Fruit fly (Drosophila melanogaster) whole organism, wandering third instar larva: ENCODE data around the gene Mkp.

ENCODE experiments used
- CG32264 ChIP-seq: fragments of 200-800 bp; sonication (Bioruptor generic); optimal IDR thresholded peaks from 2 replicates; lab custom pipeline; 2016; ENCODE audit warnings: missing biosample characterization, missing genetic modification characterization
- CG9705 ChIP-seq: fragments of 200-800 bp; sonication (Bioruptor generic); optimal IDR thresholded peaks from 2 replicates; lab custom pipeline; 2018; ENCODE audit warnings: missing biosample characterization, mild to moderate bottlenecking, missing genetic modification characterization
- Dif ChIP-seq: fragments of 200-275, 200-300 bp; sonication (Bioruptor generic); optimal IDR thresholded peaks from 2 replicates; lab custom pipeline; 2018; ENCODE audit warnings: missing biosample characterization, missing genetic modification characterization; ENCODE audit not compliant: partially characterized antibody
- HLH106 ChIP-seq: fragments of 200-800 bp; optimal IDR thresholded peaks from 3 replicates; lab custom pipeline; 2019; ENCODE audit warnings: missing biosample characterization, mild to moderate bottlenecking, missing genetic modification characterization, moderate library complexity
- Hnf4 ChIP-seq: fragments of 200-800 bp; sonication (Bioruptor generic); optimal IDR thresholded peaks from 2 replicates; lab custom pipeline; 2016; ENCODE audit warnings: missing biosample characterization, mild to moderate bottlenecking, missing genetic modification characterization
- Hr78 ChIP-seq: fragments of >200 bp; optimal IDR thresholded peaks from 2 replicates; lab custom pipeline; 2017; ENCODE audit warnings: missing biosample characterization, missing genetic modification characterization
- Hr83 ChIP-seq: fragments of 200-300 bp; sonication (Bioruptor generic); optimal IDR thresholded peaks from 2 replicates; lab custom pipeline; 2016; ENCODE audit warnings: missing biosample characterization, mild to moderate bottlenecking, missing genetic modification characterization, moderate library complexity; ENCODE audit not compliant: poor library complexity, severe bottlenecking
- Jra ChIP-seq: sonication (Bioruptor generic); optimal IDR thresholded peaks from 2 replicates; lab custom pipeline; 2016; ENCODE audit warnings: missing biosample characterization, missing genetic modification characterization
- Mio ChIP-seq: sonication (Bioruptor generic); optimal IDR thresholded peaks from 2 replicates; lab custom pipeline; 2016; ENCODE audit warnings: missing biosample characterization, missing genetic modification characterization
- Myc ChIP-seq: fragments of >200 bp; optimal IDR thresholded peaks from 2 replicates; lab custom pipeline; 2017
- OdsH ChIP-seq: fragments of 200-800 bp; sonication (Bioruptor generic); optimal IDR thresholded peaks from 2 replicates; lab custom pipeline; 2016; ENCODE audit warnings: missing biosample characterization, mild to moderate bottlenecking, missing genetic modification characterization
- Rel ChIP-seq, 2 experiments: fragments of 200-800 bp; sonication (Bioruptor generic) in 1 of 2; optimal IDR thresholded peaks; 2 replicates in 1 of 2; 3 replicates in 1 of 2; lab custom pipeline; 2016 to 2019; ENCODE audit warnings: mild to moderate bottlenecking in 2 of 2, missing biosample characterization in 2 of 2, missing genetic modification characterization in 2 of 2, moderate library complexity in 1 of 2
- Sp1 ChIP-seq: fragments of 200-800 bp; sonication (Bioruptor generic); optimal IDR thresholded peaks from 3 replicates; lab custom pipeline; 2019; ENCODE audit warnings: missing biosample characterization, mild to moderate bottlenecking, missing genetic modification characterization, moderate library complexity
- Vsx2 ChIP-seq: fragments of 200-300, 225-300 bp; sonication (Bioruptor generic); optimal IDR thresholded peaks from 2 replicates; lab custom pipeline; 2018; ENCODE audit warnings: missing biosample characterization, missing genetic modification characterization; ENCODE audit not compliant: partially characterized antibody
- br ChIP-seq: fragments of 200-800 bp; sonication (Bioruptor generic); optimal IDR thresholded peaks from 2 replicates; lab custom pipeline; 2016; ENCODE audit warnings: missing biosample characterization, missing genetic modification characterization
- brk ChIP-seq: fragments of 200-800 bp; sonication (Bioruptor generic); optimal IDR thresholded peaks from 2 replicates; lab custom pipeline; 2016; ENCODE audit warnings: missing biosample characterization, mild to moderate bottlenecking, missing genetic modification characterization
- dmrt93B ChIP-seq: fragments of 200-800 bp; sonication (Bioruptor generic); optimal IDR thresholded peaks from 2 replicates; lab custom pipeline; 2018; ENCODE audit warnings: missing biosample characterization, mild to moderate bottlenecking, missing genetic modification characterization
- dsf ChIP-seq: sonication (Bioruptor generic); optimal IDR thresholded peaks from 2 replicates; lab custom pipeline; 2016; ENCODE audit warnings: missing biosample characterization, missing genetic modification characterization, borderline replicate concordance
- ey ChIP-seq: fragments of 200-800 bp; sonication (Bioruptor generic); optimal IDR thresholded peaks from 2 replicates; lab custom pipeline; 2016; ENCODE audit warnings: missing biosample characterization, missing genetic modification characterization
- foxo ChIP-seq, 2 experiments: fragments of 200-800 bp; sonication (Bioruptor generic); optimal IDR thresholded peaks; 2 replicates in 1 of 2; 3 replicates in 1 of 2; lab custom pipeline; 2016 to 2017; ENCODE audit warnings: missing biosample characterization in 2 of 2, missing genetic modification characterization in 2 of 2
- fru ChIP-seq: fragments of 200-800 bp; sonication (Bioruptor generic); optimal IDR thresholded peaks from 3 replicates; lab custom pipeline; 2016; ENCODE audit warnings: missing biosample characterization, mild to moderate bottlenecking, missing genetic modification characterization
- h ChIP-seq: fragments of 200-800 bp; sonication (Bioruptor generic); optimal IDR thresholded peaks from 3 replicates; lab custom pipeline; 2016; ENCODE audit warnings: missing biosample characterization, mild to moderate bottlenecking, missing genetic modification characterization
- jim ChIP-seq: fragments of 175-275, 200-325 bp; sonication (Bioruptor generic); optimal IDR thresholded peaks from 2 replicates; lab custom pipeline; 2016; ENCODE audit warnings: missing biosample characterization, mild to moderate bottlenecking, missing genetic modification characterization
- lola ChIP-seq: fragments of >200 bp; optimal IDR thresholded peaks from 2 replicates; lab custom pipeline; 2017; ENCODE audit warnings: missing biosample characterization, missing genetic modification characterization
- pan ChIP-seq: fragments of >200 bp; optimal IDR thresholded peaks from 2 replicates; lab custom pipeline; 2017
- psq ChIP-seq: fragments of 200-800 bp; sonication (Bioruptor generic); optimal IDR thresholded peaks from 3 replicates; lab custom pipeline; 2017; ENCODE audit warnings: missing biosample characterization, mild to moderate bottlenecking, missing genetic modification characterization, moderate library complexity
- rgr ChIP-seq: fragments of 200-800 bp; sonication (Bioruptor generic); optimal IDR thresholded peaks from 3 replicates; lab custom pipeline; 2016; ENCODE audit warnings: missing biosample characterization, mild to moderate bottlenecking, missing genetic modification characterization
- sage ChIP-seq: fragments of 200-800 bp; sonication (Bioruptor generic); optimal IDR thresholded peaks from 2 replicates; lab custom pipeline; 2016; ENCODE audit warnings: missing biosample characterization, mild to moderate bottlenecking, missing genetic modification characterization
- sv ChIP-seq: fragments of 200-800 bp; sonication (Bioruptor generic); optimal IDR thresholded peaks from 3 replicates; lab custom pipeline; 2016; ENCODE audit warnings: missing biosample characterization, missing genetic modification characterization
- tai ChIP-seq: sonication (Bioruptor generic); optimal IDR thresholded peaks from 2 replicates; lab custom pipeline; 2016; ENCODE audit warnings: missing biosample characterization, missing genetic modification characterization
- usp ChIP-seq: fragments of >200 bp; optimal IDR thresholded peaks from 2 replicates; lab custom pipeline; 2017; ENCODE audit warnings: missing biosample characterization, missing genetic modification characterization
- woc ChIP-seq: sonication (Bioruptor generic); optimal IDR thresholded peaks from 2 replicates; lab custom pipeline; 2016; ENCODE audit warnings: missing biosample characterization, mild to moderate bottlenecking, missing genetic modification characterization

Mkp gene

dm6 chr3L:223019-223902 lies 38.9 kb upstream of the Mkp start, which contains the start of the genes pyx and CG33229:
Gene pyx (minus strand): TSS chr3L:223069.
Gene CG33229 (plus strand): TSS chr3L:223852.
- TF ChIP-seq brk (GFP tag; lab: Kevin White, UChicago) (no peak), CG9705 (GFP tag; lab: Kevin White, UChicago) (peak; percentile 67), br (GFP tag; lab: Kevin White, UChicago) (peak; percentile 68), Rel (GFP tag; optimal IDR thresholded peaks at IDR 0.05; lab: Kevin White, UChicago) (peak; percentile 3), Rel (tag; optimal IDR thresholded peaks at IDR 0.05; lab: Kevin White, UChicago) (no peak), dmrt93B (GFP tag; lab: Kevin White, UChicago) (peak; percentile 73), Myc (lab: Kevin White, UChicago) (no peak), rgr (peak; percentile 58), usp (no peak), Hr83 (GFP tag; lab: Kevin White, UChicago) (peak; percentile 63), fru (GFP tag; lab: Kevin White, UChicago) (peak; percentile 74), sv (GFP tag; lab: Kevin White, UChicago) (peak; percentile 82), jim (GFP tag; lab: Kevin White, UChicago) (peak; percentile 17), Dif (no peak), Sp1 (peak; percentile 61), OdsH (GFP tag; lab: Kevin White, UChicago) (peak; percentile 60), foxo (GFP tag; optimal IDR thresholded peaks at IDR 0.05; lab: Kevin White, UChicago) (peak in 1 of 2 experiments; percentile 81), woc (GFP tag; lab: Kevin White, UChicago) (peak; percentile 37), Hnf4 (GFP tag; lab: Kevin White, UChicago) (peak; percentile 4), HLH106 (tag; lab: Kevin White, UChicago) (peak; percentile 85), ey (GFP tag; lab: Kevin White, UChicago) (peak; percentile 77), h (GFP tag; lab: Kevin White, UChicago) (peak; percentile 73), psq (GFP tag; lab: Kevin White, UChicago) (peak; percentile 53), pan (lab: Kevin White, UChicago) (no peak), sage (GFP tag; lab: Kevin White, UChicago) (peak; percentile 44), lola (no peak), Hr78 (GFP tag; lab: Kevin White, UChicago) (no peak)

- TF ChIP-seq dsf (GFP tag; lab: Kevin White, UChicago) (no peak), fru (GFP tag; lab: Kevin White, UChicago) (no peak), OdsH (GFP tag; lab: Kevin White, UChicago) (no peak), sv (GFP tag; lab: Kevin White, UChicago) (no peak), lola (no peak), dmrt93B (GFP tag; lab: Kevin White, UChicago) (no peak), psq (GFP tag; lab: Kevin White, UChicago) (no peak), pan (lab: Kevin White, UChicago) (no peak), tai (GFP tag; lab: Kevin White, UChicago) (no peak), Jra (no peak), Mio (GFP tag; lab: Kevin White, UChicago) (no peak)
Observed at dm6 chr3L:217480-218118, 33.3 kb upstream of the Mkp start, which contains the start of gene CG13877. Gene CG13877 (plus strand): TSS chr3L:218068.

- TF ChIP-seq Hnf4 (GFP tag; lab: Kevin White, UChicago) (no peak), Sp1 (no peak), psq (GFP tag; lab: Kevin White, UChicago) (no peak), OdsH (GFP tag; lab: Kevin White, UChicago) (no peak), Mio (GFP tag; lab: Kevin White, UChicago) (no peak), CG9705 (GFP tag; lab: Kevin White, UChicago) (no peak), brk (GFP tag; lab: Kevin White, UChicago) (no peak), rgr (no peak), Hr78 (GFP tag; lab: Kevin White, UChicago) (no peak), pan (lab: Kevin White, UChicago) (no peak), Rel (GFP tag; optimal IDR thresholded peaks at IDR 0.05; lab: Kevin White, UChicago) (no peak), Rel (tag; optimal IDR thresholded peaks at IDR 0.05; lab: Kevin White, UChicago) (no peak), dsf (GFP tag; lab: Kevin White, UChicago) (no peak), lola (no peak), woc (GFP tag; lab: Kevin White, UChicago) (no peak), foxo (GFP tag; optimal IDR thresholded peaks at IDR 0.05; lab: Kevin White, UChicago) (no peak), sage (GFP tag; lab: Kevin White, UChicago) (no peak), h (GFP tag; lab: Kevin White, UChicago) (no peak), Jra (no peak), Vsx2 (GFP tag; lab: Kevin White, UChicago) (no peak), CG32264 (GFP tag; lab: Kevin White, UChicago) (no peak)
Observed at dm6 chr3L:216325-216724, 32.0 kb upstream of the Mkp start, which contains the start of gene Kaz1-ORFB. Gene Kaz1-ORFB (plus strand): TSS chr3L:216625.
